Fruit fly (Drosophila melanogaster) whole organism, adult: Measurements from ENCODE around the gene CG43248.

Experiments used
- CG11617 ChIP-seq: fragments of 200-800 bp; sonication (Bioruptor generic); optimal IDR thresholded peaks from 2 replicates; lab custom pipeline; 2017; ENCODE audit warnings: mild to moderate bottlenecking, missing biosample characterization, missing genetic modification reagents, missing genetic modification characterization
- CG12768 ChIP-seq: fragments of 200-800 bp; sonication (Bioruptor generic); optimal IDR thresholded peaks from 2 replicates; lab custom pipeline; 2017; ENCODE audit warnings: missing biosample characterization, missing genetic modification characterization, mild to moderate bottlenecking, moderate library complexity, missing genetic modification reagents
- CG14711 ChIP-seq: fragments of 200-800 bp; sonication (Bioruptor generic); optimal IDR thresholded peaks from 2 replicates; lab custom pipeline; 2018; ENCODE audit warnings: missing biosample characterization, mild to moderate bottlenecking, missing genetic modification characterization, moderate library complexity
- CG1620 ChIP-seq: fragments of 200-800 bp; sonication (Bioruptor generic); optimal IDR thresholded peaks from 2 replicates; lab custom pipeline; 2016; ENCODE audit warnings: missing biosample characterization, missing genetic modification characterization
- CG33017 ChIP-seq: fragments of 200-800 bp; sonication (Bioruptor generic); optimal IDR thresholded peaks from 2 replicates; lab custom pipeline; 2018; ENCODE audit warnings: missing biosample characterization, mild to moderate bottlenecking, missing genetic modification characterization, moderate library complexity
- CG5204 ChIP-seq: fragments of 200-800 bp; sonication (Bioruptor generic); optimal IDR thresholded peaks from 2 replicates; lab custom pipeline; 2016; ENCODE audit warnings: missing biosample characterization, missing genetic modification characterization
- CG7045 ChIP-seq: fragments of 200-800 bp; sonication (Bioruptor generic); optimal IDR thresholded peaks from 2 replicates; lab custom pipeline; 2017; ENCODE audit warnings: missing biosample characterization, mild to moderate bottlenecking, missing genetic modification characterization
- Mnt ChIP-seq: fragments of 200-800 bp; sonication (Bioruptor generic); optimal IDR thresholded peaks from 2 replicates; lab custom pipeline; 2016; ENCODE audit warnings: missing biosample characterization, mild to moderate bottlenecking, missing genetic modification characterization
- cic ChIP-seq: fragments of 200-800 bp; sonication (Bioruptor generic); optimal IDR thresholded peaks from 2 replicates; lab custom pipeline; 2017; ENCODE audit warnings: missing biosample characterization, mild to moderate bottlenecking, missing genetic modification characterization, moderate library complexity
- cnc ChIP-seq, 2 experiments: fragments of >200 bp; optimal IDR thresholded peaks; 2 replicates each; lab custom pipeline; 2017
- ovo ChIP-seq: fragments of 200-800 bp; sonication (Bioruptor generic); optimal IDR thresholded peaks from 2 replicates; lab custom pipeline; 2016; ENCODE audit warnings: missing biosample characterization, missing genetic modification characterization
- pad ChIP-seq: fragments of 200-800 bp; sonication (Bioruptor generic); optimal IDR thresholded peaks from 3 replicates; lab custom pipeline; 2017; ENCODE audit warnings: missing biosample characterization, missing genetic modification characterization, mild to moderate bottlenecking, moderate library complexity, missing genetic modification reagents
- tj ChIP-seq: fragments of 200-800 bp; sonication (Bioruptor generic); optimal IDR thresholded peaks from 3 replicates; lab custom pipeline; 2017; ENCODE audit warnings: missing biosample characterization, mild to moderate bottlenecking, missing genetic modification characterization, moderate library complexity
- toe ChIP-seq: fragments of 200-800 bp; sonication (Bioruptor generic); optimal IDR thresholded peaks from 2 replicates; lab custom pipeline; 2016; ENCODE audit warnings: missing biosample characterization, missing genetic modification characterization

- no peak for TF ChIP-seq pad (GFP tag; lab: Kevin White, UChicago)
- no peak for TF ChIP-seq CG33017 (tag; lab: Kevin White, UChicago)
- TF ChIP-seq Mnt (GFP tag; lab: Kevin White, UChicago): no peak
- no peak for TF ChIP-seq cnc (optimal IDR thresholded peaks at IDR 0.05; lab: Kevin White, UChicago)
- TF ChIP-seq cic: no peak
- TF ChIP-seq CG14711: no peak
- no peak for TF ChIP-seq CG12768 (GFP tag; lab: Kevin White, UChicago)
- TF ChIP-seq CG1620 (GFP tag; lab: Kevin White, UChicago): no peak
- TF ChIP-seq CG7045 (GFP tag; lab: Kevin White, UChicago): no peak
- TF ChIP-seq ovo (GFP tag; lab: Kevin White, UChicago): no peak
- no peak for TF ChIP-seq tj (GFP tag; lab: Kevin White, UChicago)
- TF ChIP-seq CG11617: no peak
- TF ChIP-seq CG5204 (GFP tag; lab: Kevin White, UChicago): no peak
- TF ChIP-seq toe (GFP tag; lab: Kevin White, UChicago): no peak
Measured at dm6 chr3L:15570571-15570970, 39.3 kb upstream of the CG43248 start.
